Fruit fly (Drosophila melanogaster) whole organism, embryonic: ENCODE results near the gene CG17666.

Experiments used
- CG16779 ChIP-seq: fragments of 200-800 bp; sonication (Bioruptor generic); IDR thresholded peaks from 2 replicates; pipeline ENCODE4 v1.3.6; 2022; ENCODE audit warnings: missing biosample characterization, missing genetic modification characterization
- CG17186 ChIP-seq: fragments of 200-800 bp; sonication (Bioruptor generic); optimal IDR thresholded peaks from 3 replicates; lab custom pipeline; 2017; ENCODE audit warnings: missing biosample characterization, missing genetic modification reagents, missing genetic modification characterization
- CG7271 ChIP-seq: fragments of 200-800 bp; sonication (Bioruptor generic); optimal IDR thresholded peaks from 2 replicates; lab custom pipeline; 2018; ENCODE audit warnings: missing biosample characterization, mild to moderate bottlenecking, missing genetic modification characterization, moderate library complexity
- D19B ChIP-seq: fragments of 200-800 bp; sonication (Bioruptor generic); optimal IDR thresholded peaks from 2 replicates; lab custom pipeline; 2017; ENCODE audit warnings: missing biosample characterization, mild to moderate bottlenecking, missing genetic modification characterization
- Hmr ChIP-seq: fragments of 200-800 bp; sonication (Bioruptor generic); optimal IDR thresholded peaks from 3 replicates; lab custom pipeline; 2017; ENCODE audit warnings: mild to moderate bottlenecking, missing biosample characterization, missing genetic modification reagents, missing genetic modification characterization
- Lpt ChIP-seq: fragments of >200 bp; optimal IDR thresholded peaks from 2 replicates; lab custom pipeline; 2018; ENCODE audit warnings: missing biosample characterization, missing genetic modification characterization
- slp2 ChIP-seq: fragments of 200-800 bp; sonication (Bioruptor generic); optimal IDR thresholded peaks from 2 replicates; lab custom pipeline; 2016; ENCODE audit warnings: missing biosample characterization, missing genetic modification characterization

DNA sequence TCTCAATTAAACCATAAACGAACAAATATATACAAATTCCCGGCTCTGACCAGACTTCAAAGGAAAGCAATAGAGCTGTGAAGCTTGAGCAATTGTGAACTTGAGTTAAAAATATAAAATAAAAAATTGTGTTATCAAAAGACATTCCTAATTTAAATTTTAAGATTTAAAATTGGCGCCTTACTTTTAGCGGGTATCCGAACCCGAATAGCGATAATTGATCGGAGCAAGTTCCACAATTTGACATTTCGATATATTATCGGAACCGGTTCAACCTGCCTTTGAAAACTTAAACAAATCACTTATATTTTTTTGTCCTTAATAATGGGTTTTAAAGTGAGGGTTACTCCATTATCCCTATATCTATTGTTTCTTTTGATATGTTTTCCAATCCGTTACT lies 48.4 kb upstream of the CG17666 start:
- no peak for TF ChIP-seq Lpt (GFP tag; lab: Kevin White, UChicago)
- no peak for TF ChIP-seq slp2 (GFP tag; lab: Kevin White, UChicago)
- no peak for TF ChIP-seq D19B (GFP tag; lab: Kevin White, UChicago)
- TF ChIP-seq CG17186 (GFP tag; lab: Kevin White, UChicago) = no peak
- no peak for TF ChIP-seq CG7271
- TF ChIP-seq Hmr = no peak
- TF ChIP-seq CG16779 (GFP tag; lab: Robert Waterston, UW) = no peak
